Worm (Caenorhabditis elegans) whole organism, midembryonic: ENCODE measurements around the gene T09A12.1.

Experiments used
- T22C8.4 ChIP-seq: fragments of 200-800 bp; sonication (Bioruptor generic); IDR thresholded peaks from 2 replicates; pipeline ENCODE4 v1.3.6; 2022; ENCODE audit warnings: missing genetic modification characterization, missing compliant biosample characterization
- cog-1 ChIP-seq: sonication (generic microtip); optimal IDR thresholded peaks from 2 replicates; lab custom pipeline; 2016; ENCODE audit warnings: missing genetic modification characterization, missing compliant biosample characterization
- klf-2 ChIP-seq: fragments of 200-800 bp; sonication (Bioruptor generic); conservative IDR thresholded peaks from 2 replicates; pipeline ENCODE4 v1.3.6; 2022; ENCODE audit warnings: missing genetic modification reagents, missing genetic modification characterization, missing compliant biosample characterization
- tab-1 ChIP-seq: fragments of 200-800 bp; sonication (Bioruptor generic); IDR thresholded peaks from 2 replicates; pipeline ENCODE4 v1.3.6; 2022; ENCODE audit warnings: missing genetic modification characterization, missing compliant biosample characterization
- ztf-23 ChIP-seq: fragments of 200-800 bp; sonication (Bioruptor generic); IDR thresholded peaks from 2 replicates; pipeline ENCODE4 v1.3.6; 2022; ENCODE audit warnings: missing genetic modification reagents, missing genetic modification characterization, missing compliant biosample characterization
- ztf-29 ChIP-seq: fragments of 200-800 bp; sonication (Bioruptor generic); IDR thresholded peaks from 2 replicates; pipeline ENCODE4 v1.3.6; 2022; ENCODE audit warnings: missing genetic modification reagents, missing genetic modification characterization, missing compliant biosample characterization

DNA sequence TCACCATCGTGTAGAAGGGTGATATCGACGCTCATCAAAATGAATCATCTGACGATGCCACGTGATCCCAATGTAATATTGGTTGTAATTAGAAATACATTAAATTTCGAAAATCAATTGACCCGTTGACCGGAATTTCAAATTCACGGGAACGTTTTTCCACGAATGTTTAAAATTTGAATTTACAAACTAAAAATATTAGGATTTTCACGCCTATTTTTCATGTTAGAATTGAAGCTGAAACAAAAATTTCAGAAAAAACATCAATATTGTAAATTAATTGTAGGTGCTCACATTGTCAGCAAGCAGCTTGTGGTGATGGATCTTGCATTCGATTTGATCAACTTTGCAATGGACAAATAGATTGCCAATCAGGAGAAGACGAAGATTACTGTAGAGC, 33.9 kb upstream of the T09A12.1 start, which contains the start of gene C07G1.6:
- TF ChIP-seq tab-1 (GFP tag; lab: Robert Waterston, UW) (no peak), T22C8.4 (no peak), cog-1 (tag; lab: Kevin White, UChicago) (no peak), ztf-29 (GFP tag; lab: Robert Waterston, UW) (no peak), klf-2 (no peak), ztf-23 (GFP tag; lab: Robert Waterston, UW) (no peak)
